Worm (Caenorhabditis elegans) whole organism, midembryonic: Measurements from ENCODE around the gene apc-2.

ENCODE experiments used
- T22C8.4 ChIP-seq: fragments of 200-800 bp; sonication (Bioruptor generic); IDR thresholded peaks from 2 replicates; pipeline ENCODE4 v1.3.6; 2022; ENCODE audit warnings: missing genetic modification characterization, missing compliant biosample characterization
- cog-1 ChIP-seq: sonication (generic microtip); optimal IDR thresholded peaks from 2 replicates; lab custom pipeline; 2016; ENCODE audit warnings: missing genetic modification characterization, missing compliant biosample characterization
- flt-1 ChIP-seq: fragments of 200-800 bp; sonication (Bioruptor generic); IDR thresholded peaks from 2 replicates; pipeline ENCODE4 v1.3.6; 2022; ENCODE audit warnings: missing genetic modification characterization, missing compliant biosample characterization
- klf-2 ChIP-seq: fragments of 200-800 bp; sonication (Bioruptor generic); conservative IDR thresholded peaks from 2 replicates; pipeline ENCODE4 v1.3.6; 2022; ENCODE audit warnings: missing genetic modification reagents, missing genetic modification characterization, missing compliant biosample characterization
- med-1 ChIP-seq: sonication (generic microtip); optimal IDR thresholded peaks from 2 replicates; lab custom pipeline; 2017; ENCODE audit warnings: missing genetic modification characterization, mild to moderate bottlenecking, missing compliant biosample characterization, antibody characterized with exemption, missing genetic modification reagents; ENCODE audit not compliant: insufficient read depth
- ref-1 ChIP-seq: fragments of 200-800 bp; sonication (Bioruptor generic); conservative IDR thresholded peaks from 2 replicates; pipeline ENCODE4 v1.3.6; 2022; ENCODE audit warnings: missing genetic modification reagents, missing genetic modification characterization, missing compliant biosample characterization
- ztf-23 ChIP-seq: fragments of 200-800 bp; sonication (Bioruptor generic); IDR thresholded peaks from 2 replicates; pipeline ENCODE4 v1.3.6; 2022; ENCODE audit warnings: missing genetic modification reagents, missing genetic modification characterization, missing compliant biosample characterization
- ztf-29 ChIP-seq: fragments of 200-800 bp; sonication (Bioruptor generic); IDR thresholded peaks from 2 replicates; pipeline ENCODE4 v1.3.6; 2022; ENCODE audit warnings: missing genetic modification reagents, missing genetic modification characterization, missing compliant biosample characterization

ce11 chrIII:8109459-8110057 lies 29.1 kb downstream of the apc-2 start:
- peak; percentile 83 for TF ChIP-seq ref-1
- peak; percentile 94 for TF ChIP-seq flt-1 (GFP tag; lab: Robert Waterston, UW)
- peak; percentile 86 for TF ChIP-seq cog-1 (tag; lab: Kevin White, UChicago)
- TF ChIP-seq ztf-23 (GFP tag; lab: Robert Waterston, UW), result peak; percentile 91
- TF ChIP-seq ztf-29 (GFP tag; lab: Robert Waterston, UW), result peak; percentile 77
- TF ChIP-seq med-1, result peak; percentile 44
- TF ChIP-seq klf-2 (GFP tag; lab: Robert Waterston, UW), result peak; percentile 75; the same call in 1 of the 2 replicates
- TF ChIP-seq T22C8.4 (GFP tag; lab: Robert Waterston, UW), result peak; percentile 83
